Fruit fly (Drosophila melanogaster) S2 (cell line): ENCODE results near the gene chico.

Experiments used
- CG8478 ChIP-seq: fragments of >200 bp; optimal IDR thresholded peaks from 2 replicates; lab custom pipeline; 2018
- CTCF ChIP-seq, 2 experiments: fragments of >200 bp; optimal IDR thresholded peaks; 2 replicates each; lab custom pipeline; 2018

chico gene

DNA sequence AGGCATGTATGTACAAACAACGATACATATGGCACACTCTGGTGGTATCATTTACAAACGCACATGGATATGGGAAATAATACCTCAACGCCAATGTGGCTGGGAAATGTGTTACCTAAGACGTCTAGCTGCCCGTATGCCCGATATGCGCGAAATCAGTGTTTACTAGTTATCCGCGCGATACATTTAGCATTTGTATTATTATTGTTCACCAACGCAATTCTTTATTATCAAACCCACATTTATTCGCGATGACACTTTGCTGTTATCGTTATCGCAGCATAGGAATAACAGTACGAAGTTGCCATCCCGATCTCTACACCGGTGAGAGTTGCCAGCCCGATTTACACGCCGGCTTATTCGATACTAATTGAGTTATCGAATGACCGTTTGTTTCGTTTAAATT, at the start of gene chico:
TSS of gene chico (minus strand) at position 294 of the 406 bp plus-strand sequence.
- TF ChIP-seq CTCF (optimal IDR thresholded peaks at IDR 0.05; lab: Kevin White, UChicago) (peak; percentile 45 to 46), CG8478 (no peak)

DNA sequence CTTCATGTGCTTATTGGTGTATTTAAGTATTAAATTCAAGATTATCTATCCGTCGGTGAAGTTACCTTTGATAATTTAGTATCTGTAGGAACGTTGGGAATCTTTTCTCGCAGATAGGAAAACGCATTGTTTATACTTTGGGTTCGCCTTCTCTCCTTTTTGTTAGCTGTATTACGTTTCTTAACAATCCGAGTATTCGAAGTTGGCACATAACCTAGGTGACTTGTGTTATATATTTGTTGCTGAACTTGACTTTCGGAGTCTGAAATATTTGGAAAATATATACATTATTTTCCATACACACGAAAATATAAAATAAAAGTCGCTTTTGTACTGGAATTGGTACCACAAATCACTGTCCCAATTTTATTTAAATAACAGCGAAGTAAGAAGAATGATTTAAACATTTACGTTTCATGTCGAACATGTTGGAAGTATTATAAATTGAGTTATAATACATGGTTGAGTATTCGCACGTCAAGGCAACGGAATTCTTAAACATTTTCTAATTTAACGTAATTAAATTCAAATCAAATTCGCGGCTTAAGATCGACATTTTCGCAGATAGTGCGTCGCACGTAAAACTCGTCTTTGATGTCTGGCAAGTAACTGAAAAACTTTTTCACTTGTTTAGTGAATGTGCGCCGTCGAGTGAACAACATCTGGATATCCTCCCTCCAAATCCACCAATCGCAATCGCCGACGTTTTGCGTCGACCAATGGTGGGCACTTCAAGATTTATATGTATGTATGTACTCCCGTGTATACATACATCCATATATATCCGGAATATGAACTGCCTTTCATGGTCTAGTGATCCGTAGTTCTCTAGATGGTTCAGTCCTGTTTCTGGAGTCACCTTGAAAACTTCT, 48.2 kb upstream of the chico start, which contains the start of gene Hand:
TSS of gene Hand (minus strand) at position 588 of the 872 bp plus-strand sequence.
- no peak for TF ChIP-seq CTCF (optimal IDR thresholded peaks at IDR 0.05; lab: Kevin White, UChicago)

dm6 chr2L:10292066-10292560, 45.2 kb upstream of the chico start, which contains the start of gene Ufd4:
Ufd4 (minus strand) TSS chr2L:10292365.
- no peak for TF ChIP-seq CTCF (optimal IDR thresholded peaks at IDR 0.05; lab: Kevin White, UChicago)
- no peak for TF ChIP-seq CG8478

dm6 chr2L:10291276-10291675, 44.4 kb upstream of the chico start:
- no peak for TF ChIP-seq CTCF (optimal IDR thresholded peaks at IDR 0.05; lab: Kevin White, UChicago)
- TF ChIP-seq CG8478 = no peak

DNA sequence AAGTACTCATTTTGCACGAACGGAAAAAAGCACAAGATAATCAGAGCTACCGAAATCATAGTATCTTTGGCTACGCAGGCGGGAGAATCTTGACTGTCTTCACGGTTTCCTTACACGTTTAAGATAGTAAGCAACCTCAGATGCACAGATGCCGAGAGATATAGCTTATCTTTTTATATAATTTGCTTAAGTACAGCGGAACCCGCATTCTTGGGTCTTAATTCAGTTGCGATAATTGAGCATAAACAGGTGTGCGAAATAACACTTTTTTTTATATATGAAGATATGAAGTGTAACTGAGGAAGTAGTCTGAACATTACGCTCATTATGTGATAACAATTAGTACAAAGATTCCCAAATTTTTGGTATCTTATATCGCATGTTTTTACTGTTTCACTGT, 33.9 kb upstream of the chico start, which contains the start of gene CG34043:
TSS of gene CG34043 (minus strand) at position 101 of the 400 bp plus-strand sequence.
- no peak for TF ChIP-seq CTCF (optimal IDR thresholded peaks at IDR 0.05; lab: Kevin White, UChicago)
- no peak for TF ChIP-seq CG8478

- TF ChIP-seq CTCF (optimal IDR thresholded peaks at IDR 0.05; lab: Kevin White, UChicago) (peak in 1 of 2 experiments; percentile 21), CG8478 (no peak)
Measured at dm6 chr2L:10278658-10279057, 31.8 kb upstream of the chico start, which contains the start of gene Utx. Utx (minus strand) TSS chr2L:10278811.

- TF ChIP-seq CTCF (optimal IDR thresholded peaks at IDR 0.05; lab: Kevin White, UChicago) (peak in 1 of 2 experiments; percentile 9), CG8478 (no peak)
Measured at dm6 chr2L:10277362-10277761, 30.5 kb upstream of the chico start.

- TF ChIP-seq CG8478 = no peak
- TF ChIP-seq CTCF (optimal IDR thresholded peaks at IDR 0.05; lab: Kevin White, UChicago) = no peak
Measured at dm6 chr2L:10276846-10277245, 30.0 kb upstream of the chico start.

- TF ChIP-seq CTCF (optimal IDR thresholded peaks at IDR 0.05; lab: Kevin White, UChicago) (no peak), CG8478 (no peak)
Measured at dm6 chr2L:10276436-10276835, 29.6 kb upstream of the chico start.

dm6 chr2L:10272224-10272623, 25.3 kb upstream of the chico start, which contains the start of gene trk:
trk (minus strand) TSS chr2L:10272324.
- TF ChIP-seq CTCF (optimal IDR thresholded peaks at IDR 0.05; lab: Kevin White, UChicago) = no peak
- no peak for TF ChIP-seq CG8478

DNA sequence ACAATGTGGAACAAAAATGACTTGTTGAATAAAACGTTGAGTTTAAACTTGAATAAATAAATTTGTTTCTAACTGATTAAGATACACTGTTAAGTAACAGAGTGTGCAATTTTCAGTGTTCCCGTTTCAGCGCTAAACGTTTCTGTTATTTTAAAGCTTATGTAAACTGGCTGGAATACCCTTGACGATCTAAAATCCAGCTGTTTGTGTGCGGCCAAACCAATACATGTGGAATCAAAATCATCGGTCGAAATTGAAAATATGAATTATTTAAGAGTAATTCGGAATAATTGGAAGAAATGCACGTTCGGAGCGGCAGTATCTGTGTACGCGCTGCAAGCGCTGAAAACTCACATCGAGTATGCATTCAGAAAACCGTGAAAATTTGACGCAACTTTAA, 23.0 kb upstream of the chico start, which contains the start of gene Mulk:
TSS of gene Mulk (plus strand) at position 198 of the 400 bp plus-strand sequence.
- TF ChIP-seq CG8478 = no peak

DNA sequence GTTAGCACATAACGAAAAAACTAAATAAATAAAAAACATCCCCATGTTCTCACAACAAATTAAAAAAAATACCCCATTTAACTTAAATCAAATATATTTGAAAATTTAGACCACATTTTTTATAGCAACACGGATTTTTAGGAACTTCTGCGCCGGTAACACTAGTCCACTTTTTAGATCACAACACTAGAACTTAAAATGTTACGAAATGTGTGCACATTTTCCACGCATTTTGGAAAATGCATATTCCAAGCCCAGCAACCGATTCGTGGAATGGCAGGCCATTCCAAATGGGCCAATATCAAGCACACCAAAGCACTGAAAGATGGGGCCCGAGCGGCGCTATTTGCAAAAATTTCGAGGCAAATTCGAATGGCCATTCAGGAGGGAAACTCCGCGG, 21.8 kb upstream of the chico start, which contains the start of gene CG4957:
TSS of gene CG4957 (plus strand) at position 185 of the 400 bp plus-strand sequence.
- TF ChIP-seq CG8478 (no peak), CTCF (optimal IDR thresholded peaks at IDR 0.05; lab: Kevin White, UChicago) (no peak)

DNA sequence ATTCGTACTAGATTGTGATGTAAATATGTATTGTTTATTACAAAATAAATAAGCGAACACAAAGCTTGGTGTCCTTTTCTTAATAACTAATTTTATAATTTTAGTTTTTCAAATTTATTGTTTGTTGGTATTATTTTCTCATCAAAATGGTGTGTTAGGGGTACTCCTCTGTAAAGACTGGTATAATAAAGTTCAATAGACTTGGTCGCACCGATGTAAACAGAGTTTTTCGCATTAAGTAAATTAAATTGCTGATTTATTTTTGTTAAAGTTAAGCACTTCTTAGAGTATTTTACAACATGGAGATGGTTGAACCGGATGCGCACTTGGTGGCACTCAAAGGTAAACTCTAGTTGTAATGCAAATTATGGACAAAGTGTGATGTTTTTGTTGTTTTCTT, 19.6 kb upstream of the chico start, which contains the start of gene CG4953:
TSS of gene CG4953 (plus strand) at position 193 of the 400 bp plus-strand sequence.
- no peak for TF ChIP-seq CG8478
- TF ChIP-seq CTCF (optimal IDR thresholded peaks at IDR 0.05; lab: Kevin White, UChicago) = no peak

dm6 chr2L:10265129-10265528, 18.3 kb upstream of the chico start, which contains the start of gene Mob3:
Mob3 (plus strand) TSS chr2L:10265336.
- no peak for TF ChIP-seq CTCF (optimal IDR thresholded peaks at IDR 0.05; lab: Kevin White, UChicago)
- no peak for TF ChIP-seq CG8478

- TF ChIP-seq CTCF (optimal IDR thresholded peaks at IDR 0.05; lab: Kevin White, UChicago) (no peak), CG8478 (no peak)
Measured at dm6 chr2L:10263830-10264634, 17.2 kb upstream of the chico start, which contains the start of gene REPTOR-BP. REPTOR-BP (plus strand) TSS chr2L:10264125.
